Worm (Caenorhabditis elegans): ENCODE measurements around the gene R09D1.14.

DNA sequence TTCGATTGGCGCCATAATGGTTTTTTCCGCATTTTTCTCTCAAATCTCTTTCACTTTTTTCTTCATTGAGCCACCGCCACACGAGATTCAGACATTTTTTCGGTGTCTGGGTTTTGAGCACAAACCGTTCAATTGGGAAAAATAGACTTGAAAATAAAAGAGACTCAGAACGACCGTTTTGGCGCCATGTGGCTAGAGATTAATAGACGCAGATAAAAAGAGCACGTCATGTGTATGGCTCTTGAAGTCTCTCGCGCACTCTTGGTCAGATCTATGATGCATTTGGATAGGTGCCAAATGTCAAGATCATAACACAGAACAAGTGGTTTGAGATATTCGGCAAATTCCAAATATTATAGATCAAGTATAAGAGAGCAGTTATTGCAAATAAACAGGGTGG lies 22.1 kb upstream of the R09D1.14 start:
- TF ChIP-seq cebp-2 (GFP tag; IDR thresholded peaks at IDR 0.05) (no peak), mel-28 (tag; optimal IDR thresholded peaks at IDR 0.05; ENCODE audit: borderline replicate concordance) (no peak), aptf-3 (GFP tag; IDR thresholded peaks at IDR 0.05) (no peak), tbp1 (GFP tag; optimal IDR thresholded peaks at IDR 0.05) (no peak), B0019.2 (GFP tag; conservative IDR thresholded peaks at IDR 0.05) (no peak), him-1 (tag; optimal IDR thresholded peaks at IDR 0.05) (no peak), bed-2 (GFP tag; IDR thresholded peaks at IDR 0.05) (no peak), aptf-2 (GFP tag; conservative IDR thresholded peaks at IDR 0.05) (no peak), dpl-1 (GFP tag; optimal IDR thresholded peaks at IDR 0.05) (no peak)

Measured in whole organism, young adult.